Fruit fly (Drosophila melanogaster) whole organism, pupa: ENCODE data around the gene spri.

Source experiments
- CG14655 ChIP-seq: fragments of 200-800 bp; sonication (Bioruptor generic); optimal IDR thresholded peaks from 3 replicates; lab custom pipeline; 2017; ENCODE audit warnings: mild to moderate bottlenecking, missing biosample characterization, missing genetic modification reagents, missing genetic modification characterization
- CG8159 ChIP-seq: fragments of 200-800 bp; sonication (Bioruptor generic); optimal IDR thresholded peaks from 3 replicates; lab custom pipeline; 2018; ENCODE audit warnings: missing biosample characterization, mild to moderate bottlenecking, missing genetic modification characterization, moderate library complexity
- Ets98B ChIP-seq: fragments of 200-800 bp; sonication (Bioruptor generic); IDR thresholded peaks from 2 replicates; pipeline ENCODE4 v1.3.6; 2022; ENCODE audit warnings: missing biosample characterization, missing genetic modification characterization
- gl ChIP-seq: fragments of 200-800 bp; sonication (Bioruptor generic); optimal IDR thresholded peaks from 2 replicates; lab custom pipeline; 2018; ENCODE audit warnings: missing biosample characterization, mild to moderate bottlenecking, missing genetic modification characterization

DNA sequence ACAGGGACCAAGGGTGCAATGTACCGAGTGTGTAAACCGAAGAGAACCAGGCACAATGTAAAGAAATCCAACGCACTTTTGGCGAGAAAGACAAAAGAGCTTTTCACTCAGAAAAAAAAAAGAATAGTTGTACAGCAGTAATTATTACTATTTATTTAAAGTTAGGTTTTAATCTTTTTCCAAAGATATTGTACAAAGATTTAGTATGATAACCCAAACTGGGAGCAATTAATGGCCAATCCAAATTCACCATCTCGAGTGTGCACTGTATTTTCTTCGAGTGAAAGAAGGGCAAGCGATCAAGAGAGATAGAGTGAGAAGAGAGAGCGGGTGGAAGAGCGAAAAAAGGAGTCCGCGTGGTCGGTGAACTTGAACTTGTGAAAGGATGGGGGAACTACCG is 761 bp downstream of the spri start:
- TF ChIP-seq Ets98B (GFP tag; lab: Robert Waterston, UW) (peak; percentile 62), gl (tag; lab: Kevin White, UChicago) (peak; percentile 74), CG8159 (tag; lab: Kevin White, UChicago) (peak; percentile 94), CG14655 (peak; percentile 70)
